Worm (Caenorhabditis elegans) whole organism, L4 larva: Measurements from ENCODE around the gene cyp-14A4.

Experiments
- ama-1 ChIP-seq: fragments of 150-350 bp; optimal IDR thresholded peaks from 2 replicates; lab custom pipeline; 2014; ENCODE audit warnings: inconsistent platforms, mixed read lengths
- ceh-82 ChIP-seq: sonication (generic microtip); optimal IDR thresholded peaks from 2 replicates; lab custom pipeline; 2017; ENCODE audit warnings: missing biosample characterization, missing genetic modification characterization
- dve-1 ChIP-seq: sonication (generic microtip); optimal IDR thresholded peaks from 2 replicates; lab custom pipeline; 2017; ENCODE audit warnings: antibody characterized with exemption, mild to moderate bottlenecking, missing genetic modification characterization, missing compliant biosample characterization; ENCODE audit not compliant: insufficient read depth
- fkh-10 ChIP-seq: fragments of 150-350 bp; optimal IDR thresholded peaks from 2 replicates; lab custom pipeline; 2014; ENCODE audit warnings: missing biosample characterization, missing genetic modification reagents, missing genetic modification characterization
- gei-8 ChIP-seq: fragments of 200-800 bp; sonication (Bioruptor generic); optimal IDR thresholded peaks from 2 replicates; lab custom pipeline; 2018; ENCODE audit warnings: mild to moderate bottlenecking, missing genetic modification characterization, missing compliant biosample characterization
- jun-1 ChIP-seq: fragments of 150-350 bp; optimal IDR thresholded peaks from 2 replicates; lab custom pipeline; 2014; ENCODE audit warnings: missing biosample characterization, missing genetic modification reagents, missing genetic modification characterization
- lsy-2 ChIP-seq, 2 experiments: fragments of 150-350 bp in 1 of 2; sonication (generic microtip) in 1 of 2; optimal IDR thresholded peaks; 2 replicates each; lab custom pipeline; 2014 to 2017; ENCODE audit warnings: missing biosample characterization in 2 of 2, missing genetic modification characterization in 2 of 2
- madf-5 ChIP-seq, 2 experiments: fragments of 200-800 bp; sonication (Bioruptor generic); IDR thresholded peaks; 2 replicates each; pipeline ENCODE4 v1.3.6; 2022; ENCODE audit warnings: missing compliant biosample characterization in 2 of 2, missing genetic modification characterization in 2 of 2
- nhr-10 ChIP-seq: fragments of 150-350 bp; optimal IDR thresholded peaks from 2 replicates; lab custom pipeline; 2014; ENCODE audit warnings: missing biosample characterization, missing genetic modification characterization
- nhr-41 ChIP-seq: fragments of 200-800 bp; sonication (Bioruptor generic); IDR thresholded peaks from 2 replicates; pipeline ENCODE4 v1.3.6; 2022; ENCODE audit warnings: missing genetic modification reagents, missing genetic modification characterization, missing compliant biosample characterization
- skn-1 ChIP-seq: fragments of 150-350 bp; optimal IDR thresholded peaks from 2 replicates; lab custom pipeline; 2014; ENCODE audit warnings: missing biosample characterization, missing genetic modification characterization

- TF ChIP-seq ceh-82 (tag; lab: Kevin White, UChicago) (no peak), dve-1 (no peak), nhr-10 (no peak), fkh-10 (GFP tag; lab: Kevin White, UChicago) (no peak), gei-8 (GFP tag; lab: Kevin White, UChicago) (no peak), nhr-41 (no peak), jun-1 (no peak), lsy-2 (tag; optimal IDR thresholded peaks at IDR 0.05; lab: Kevin White, UChicago) (no peak), skn-1 (tag; lab: Kevin White, UChicago) (no peak), madf-5 (GFP tag; IDR thresholded peaks at IDR 0.05; lab: Robert Waterston, UW) (no peak), ama-1 (lab: Kevin White, UChicago) (no peak)
Observed at ce11 chrX:13234879-13235278, 49.1 kb downstream of the cyp-14A4 start, which contains the start of gene K08H2.2.
